Worm (Caenorhabditis elegans) whole organism, L4/young adult: ENCODE measurements around the gene ced-7.

Experiments
- W03F9.2 ChIP-seq: fragments of 150-350 bp; optimal IDR thresholded peaks from 2 replicates; lab custom pipeline; 2014; ENCODE audit warnings: missing biosample characterization, missing genetic modification characterization
- dao-5 ChIP-seq: sonication (generic microtip); optimal IDR thresholded peaks from 2 replicates; lab custom pipeline; 2016; ENCODE audit warnings: missing genotype, missing genetic modification characterization, moderate library complexity, missing compliant biosample characterization
- him-1 ChIP-seq: sonication (generic microtip); optimal IDR thresholded peaks from 2 replicates; lab custom pipeline; 2016; ENCODE audit warnings: missing genotype, missing genetic modification reagents, missing genetic modification characterization, missing compliant biosample characterization

ced-7 gene

DNA sequence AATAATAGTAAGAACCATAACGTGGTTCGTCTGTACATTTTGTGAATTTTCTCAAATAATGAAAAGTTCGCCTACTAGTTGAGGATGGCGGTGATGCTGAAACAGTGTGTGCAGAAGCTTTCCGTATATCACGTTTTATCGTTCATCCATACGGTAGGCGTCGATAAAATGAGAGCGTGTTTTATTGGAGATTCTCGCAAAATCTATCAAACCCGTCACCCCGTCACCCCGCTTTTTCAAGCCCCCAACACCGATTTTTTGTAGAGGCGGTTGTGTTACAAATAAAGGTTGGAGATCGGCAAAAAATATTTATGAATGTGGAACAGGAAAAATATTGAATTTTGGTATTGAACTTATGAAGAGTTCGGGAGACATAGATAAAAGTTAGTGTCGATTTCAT, 28.8 kb upstream of the ced-7 start, which contains the start of gene clec-161:
Gene clec-161, minus strand, starts transcription at position 101 of the 400 bp plus-strand sequence.
- TF ChIP-seq W03F9.2 (tag; lab: Kevin White, UChicago): no peak
- TF ChIP-seq him-1 (tag; lab: Kevin White, UChicago): no peak
- TF ChIP-seq dao-5 (tag; lab: Kevin White, UChicago): no peak

DNA sequence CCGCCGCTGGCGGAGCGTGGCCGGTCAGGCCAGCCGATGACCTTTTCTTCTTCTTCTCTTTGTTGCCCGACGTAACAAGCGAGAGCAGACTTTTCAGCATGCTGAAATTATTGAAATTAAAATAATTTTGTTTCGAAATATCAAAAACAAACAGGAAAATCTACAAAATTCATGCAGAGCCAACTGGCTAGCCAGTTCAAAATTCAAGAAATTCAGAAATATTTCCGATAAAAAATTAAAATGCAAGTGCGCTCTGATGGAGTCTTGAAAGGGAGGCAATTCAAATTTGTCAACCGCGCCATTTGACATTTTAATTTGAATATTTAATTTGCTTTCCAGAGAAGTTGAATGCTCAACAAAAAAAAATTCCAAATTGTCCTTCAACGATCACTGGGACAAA, 20.8 kb upstream of the ced-7 start, which contains the start of gene F58A4.2:
Gene F58A4.2, minus strand, starts transcription at position 101 of the 400 bp plus-strand sequence.
- no peak for TF ChIP-seq dao-5 (tag; lab: Kevin White, UChicago)
- TF ChIP-seq him-1 (tag; lab: Kevin White, UChicago): no peak

DNA sequence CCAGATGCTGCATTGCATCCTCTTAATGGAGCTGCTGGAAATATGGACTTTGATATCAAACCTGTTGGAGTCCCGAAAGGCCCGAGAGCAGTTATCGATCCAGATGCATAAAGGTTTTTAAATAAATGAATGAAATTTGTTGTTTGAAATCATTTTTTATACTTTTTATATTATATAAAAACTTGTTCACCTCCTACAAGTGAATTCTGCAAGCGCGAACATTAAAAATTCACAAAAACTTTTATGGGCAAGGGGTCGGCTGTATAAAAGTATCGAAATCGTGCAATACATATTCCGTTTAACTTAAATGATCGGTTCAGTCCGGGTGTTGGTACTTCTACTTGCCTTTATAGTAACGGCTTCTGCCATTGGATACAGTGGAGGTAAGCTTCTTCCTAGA, 18.3 kb upstream of the ced-7 start, which contains the start of gene F58A4.1:
Gene F58A4.1, plus strand, starts transcription at position 301 of the 400 bp plus-strand sequence.
- TF ChIP-seq W03F9.2 (tag; lab: Kevin White, UChicago): no peak
- TF ChIP-seq dao-5 (tag; lab: Kevin White, UChicago): no peak
- TF ChIP-seq him-1 (tag; lab: Kevin White, UChicago): no peak

DNA sequence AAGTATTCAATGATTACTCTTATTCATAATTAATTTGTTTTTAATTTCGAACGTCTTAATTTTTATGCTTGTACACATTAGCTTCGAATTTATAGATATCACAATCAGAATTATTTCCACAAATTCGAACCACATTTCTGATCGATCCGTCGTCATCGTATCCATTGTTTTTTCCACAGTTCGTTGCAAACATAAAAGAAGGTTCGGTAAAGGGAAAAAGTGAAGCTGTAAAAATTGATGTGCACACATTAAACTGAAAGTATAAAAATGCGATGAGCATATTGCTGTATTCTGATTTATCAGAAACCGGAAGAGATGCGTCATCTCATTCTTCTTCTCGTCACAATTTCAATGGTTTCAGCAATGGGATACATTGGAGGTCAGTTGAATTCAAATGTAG, 17.2 kb upstream of the ced-7 start, which contains the start of gene C48B4.12:
Gene C48B4.12, plus strand, starts transcription at position 301 of the 400 bp plus-strand sequence.
- TF ChIP-seq dao-5 (tag; lab: Kevin White, UChicago): no peak
- TF ChIP-seq him-1 (tag; lab: Kevin White, UChicago): no peak
- no peak for TF ChIP-seq W03F9.2 (tag; lab: Kevin White, UChicago)

DNA sequence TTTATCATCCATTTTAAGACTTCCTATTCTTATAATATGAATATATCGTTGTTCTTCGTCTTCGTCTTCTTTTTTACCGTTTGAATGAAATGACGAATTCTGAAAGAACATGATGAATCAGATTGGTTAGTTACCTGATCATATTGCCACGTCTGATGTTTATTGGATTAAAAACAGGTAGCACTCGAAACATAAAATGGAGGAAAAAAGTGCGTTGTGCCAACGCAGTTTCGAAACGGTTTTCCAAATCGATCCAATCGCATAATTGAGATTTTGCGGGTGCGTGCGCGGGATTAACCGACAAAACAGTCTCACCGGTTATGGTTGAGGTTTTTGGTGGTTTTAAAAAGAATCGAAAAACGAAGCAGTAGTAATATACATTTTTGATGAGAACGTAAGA, 15.7 kb upstream of the ced-7 start, which contains the start of gene rom-2:
Gene rom-2, minus strand, starts transcription at position 101 of the 400 bp plus-strand sequence.
- no peak for TF ChIP-seq dao-5 (tag; lab: Kevin White, UChicago)
- TF ChIP-seq him-1 (tag; lab: Kevin White, UChicago): no peak
- TF ChIP-seq W03F9.2 (tag; lab: Kevin White, UChicago): no peak

DNA sequence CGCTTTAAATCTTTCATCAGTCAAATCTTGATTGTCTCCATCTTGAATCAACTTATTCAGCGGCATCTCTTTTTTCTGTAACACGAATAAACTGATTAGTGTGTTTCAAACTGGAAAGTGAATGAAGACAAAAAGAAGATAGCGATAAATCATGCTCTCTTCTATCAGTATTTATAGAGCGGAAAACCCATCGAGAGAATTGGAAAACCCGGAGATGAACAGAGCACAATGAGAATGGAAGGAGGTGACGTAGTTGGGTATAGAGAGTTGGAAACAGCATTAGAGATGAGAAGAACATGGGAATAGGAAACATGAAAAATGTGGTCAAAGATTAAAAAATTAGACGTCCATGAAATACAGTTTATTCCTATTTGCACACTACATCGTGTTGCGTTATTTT, 12.2 kb upstream of the ced-7 start, which contains the start of gene acox-1.5:
Gene acox-1.5, minus strand, starts transcription at position 75 of the 400 bp plus-strand sequence.
- no peak for TF ChIP-seq him-1 (tag; lab: Kevin White, UChicago)
- no peak for TF ChIP-seq dao-5 (tag; lab: Kevin White, UChicago)
- TF ChIP-seq W03F9.2 (tag; lab: Kevin White, UChicago): no peak

DNA sequence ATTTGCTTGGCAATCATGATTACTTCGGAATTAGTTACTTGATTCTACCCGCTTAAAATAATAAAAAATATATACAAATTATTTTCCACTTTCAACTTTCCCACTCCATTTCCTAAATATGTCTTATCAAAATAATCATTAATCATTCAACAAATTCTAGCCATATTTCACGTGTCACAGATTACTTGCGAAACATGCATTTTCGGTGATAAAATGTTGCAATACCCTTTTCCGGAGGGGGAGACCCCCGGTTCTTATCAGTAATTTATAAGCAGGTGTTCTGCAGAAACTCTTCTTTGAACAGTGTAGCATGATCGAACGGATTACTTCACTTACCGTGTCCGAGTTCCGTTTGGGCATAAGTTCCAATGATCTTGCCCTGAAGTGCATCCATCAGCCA, 10.3 kb upstream of the ced-7 start:
- no peak for TF ChIP-seq him-1 (tag; lab: Kevin White, UChicago)
- TF ChIP-seq W03F9.2 (tag; lab: Kevin White, UChicago): no peak
- TF ChIP-seq dao-5 (tag; lab: Kevin White, UChicago): no peak

DNA sequence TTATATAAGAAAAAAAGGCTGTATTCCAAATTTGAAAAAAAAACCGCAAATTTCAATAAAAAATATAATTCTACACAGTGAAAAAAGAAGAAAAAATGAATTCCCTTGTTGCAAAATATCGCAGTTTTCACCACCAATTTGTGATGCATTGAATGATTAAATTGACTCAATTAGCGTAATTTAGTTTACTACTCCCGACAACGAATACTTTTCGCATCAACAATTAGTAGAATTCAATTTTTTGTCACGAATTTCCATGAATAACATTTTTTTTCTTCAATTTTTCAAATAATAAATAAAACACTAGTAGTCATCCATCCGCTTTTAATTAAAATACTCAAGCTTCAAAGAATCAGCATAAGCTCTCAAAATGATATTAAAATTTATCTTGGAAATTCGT, 5.4 kb upstream of the ced-7 start:
- TF ChIP-seq him-1 (tag; lab: Kevin White, UChicago): no peak
- TF ChIP-seq W03F9.2 (tag; lab: Kevin White, UChicago): no peak
- TF ChIP-seq dao-5 (tag; lab: Kevin White, UChicago): no peak

DNA sequence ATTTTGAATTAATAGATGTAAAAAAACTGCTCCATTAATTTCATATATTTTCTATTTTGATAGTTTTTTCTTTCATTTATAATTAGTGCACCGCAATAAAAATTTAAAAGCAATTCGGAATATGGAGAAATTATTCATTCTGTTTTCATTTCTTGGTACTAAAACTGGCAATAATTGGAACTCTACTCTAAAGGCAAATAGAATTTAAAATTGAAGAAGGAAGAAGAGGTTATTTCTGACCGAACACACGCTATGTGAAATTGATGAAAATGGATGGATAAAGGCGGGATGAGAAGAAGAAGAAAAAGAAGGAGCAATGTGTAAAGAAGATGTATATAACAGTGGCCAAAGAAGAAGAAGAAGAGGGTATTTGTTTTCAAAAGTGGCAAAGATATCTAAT, 3.3 kb upstream of the ced-7 start:
- TF ChIP-seq W03F9.2 (tag; lab: Kevin White, UChicago) (no peak), him-1 (tag; lab: Kevin White, UChicago) (no peak), dao-5 (tag; lab: Kevin White, UChicago) (no peak)

DNA sequence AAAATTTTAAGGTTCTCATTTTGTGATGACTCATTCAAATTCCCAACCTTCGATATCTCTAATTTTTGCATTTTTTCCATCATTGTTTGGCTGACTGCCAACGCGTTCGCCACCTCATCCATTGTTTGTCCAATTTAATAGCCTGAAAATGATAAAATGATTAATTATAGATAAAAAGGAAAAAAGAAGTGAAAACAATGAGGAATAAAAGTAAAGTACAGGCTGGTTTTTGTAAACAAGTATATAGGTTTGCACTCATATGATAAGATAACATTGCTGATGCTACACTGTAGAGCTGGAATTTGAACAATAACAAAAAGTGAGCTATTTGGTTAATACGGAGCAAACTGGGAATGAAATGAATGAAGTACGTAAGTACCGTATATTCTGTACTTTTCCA, 2.4 kb upstream of the ced-7 start, which contains the start of gene C48B4.3:
Gene C48B4.3, minus strand, starts transcription at position 149 of the 400 bp plus-strand sequence.
- TF ChIP-seq him-1 (tag; lab: Kevin White, UChicago) (no peak), W03F9.2 (tag; lab: Kevin White, UChicago) (no peak), dao-5 (tag; lab: Kevin White, UChicago) (no peak)

DNA sequence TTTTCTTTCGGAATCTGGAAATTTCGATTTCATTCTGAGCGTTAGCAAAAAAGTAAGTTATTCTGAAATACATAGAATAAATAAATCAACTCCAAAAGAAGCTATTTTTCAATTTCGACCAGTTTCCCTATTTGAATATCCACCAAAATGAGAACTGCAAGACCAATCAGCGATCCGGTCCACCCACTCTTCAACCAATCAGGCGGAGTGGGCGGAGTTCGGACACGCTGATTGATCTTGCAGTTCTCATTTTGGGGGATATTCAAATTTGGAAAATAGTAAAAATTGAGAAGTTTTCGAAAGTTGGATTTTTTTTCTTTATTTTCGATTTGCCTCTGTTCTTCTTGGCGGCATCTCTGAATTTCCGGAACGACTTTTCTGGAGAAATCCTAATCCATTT, 9.0 kb downstream of the ced-7 start:
- TF ChIP-seq W03F9.2 (tag; lab: Kevin White, UChicago): no peak
- TF ChIP-seq dao-5 (tag; lab: Kevin White, UChicago): no peak
- no peak for TF ChIP-seq him-1 (tag; lab: Kevin White, UChicago)

DNA sequence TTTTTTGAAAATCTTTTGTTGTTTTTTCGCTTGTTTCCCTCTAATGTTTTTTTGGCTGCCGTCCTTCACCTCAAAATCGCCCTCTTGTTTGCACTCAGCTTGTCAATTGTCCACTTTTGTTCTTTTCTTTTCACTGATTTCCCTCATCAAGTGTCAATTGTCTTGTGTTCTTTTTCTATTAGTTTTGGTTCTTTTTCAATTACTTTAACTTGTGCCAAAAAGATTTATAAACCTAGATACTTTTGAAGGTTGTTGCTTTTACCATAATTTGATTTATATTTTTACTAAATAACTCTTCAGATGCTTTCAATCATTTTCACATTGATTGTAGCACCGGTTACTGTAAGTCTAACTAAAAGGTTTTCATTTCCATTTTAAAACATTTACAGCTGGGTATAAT, 11.4 kb downstream of the ced-7 start, which contains the start of gene C48B4.13:
Gene C48B4.13, plus strand, starts transcription at position 301 of the 400 bp plus-strand sequence.
- no peak for TF ChIP-seq dao-5 (tag; lab: Kevin White, UChicago)
- no peak for TF ChIP-seq W03F9.2 (tag; lab: Kevin White, UChicago)
- no peak for TF ChIP-seq him-1 (tag; lab: Kevin White, UChicago)

DNA sequence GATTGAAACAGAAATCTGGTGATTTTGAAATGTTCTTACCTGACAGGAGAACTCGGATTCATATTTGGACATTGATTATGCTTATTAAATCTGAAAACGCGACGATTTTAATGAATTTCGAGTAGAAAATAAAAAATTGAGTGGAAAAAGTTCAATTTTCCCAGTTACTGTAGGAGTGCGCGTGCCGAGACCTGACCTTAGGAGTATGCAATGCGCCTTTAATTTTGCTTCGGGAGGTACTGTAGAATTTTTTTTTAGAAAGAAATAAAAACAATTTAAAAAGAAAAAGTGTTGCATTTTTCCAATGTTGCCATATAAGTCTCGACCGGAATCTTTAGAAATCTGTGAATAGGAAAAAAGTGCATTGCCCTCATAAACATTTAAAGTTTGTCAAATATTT, 13.9 kb downstream of the ced-7 start, which contains the start of gene C48B4.11:
Gene C48B4.11, minus strand, starts transcription at position 143 of the 400 bp plus-strand sequence.
- no peak for TF ChIP-seq W03F9.2 (tag; lab: Kevin White, UChicago)
- no peak for TF ChIP-seq dao-5 (tag; lab: Kevin White, UChicago)
- TF ChIP-seq him-1 (tag; lab: Kevin White, UChicago): no peak

DNA sequence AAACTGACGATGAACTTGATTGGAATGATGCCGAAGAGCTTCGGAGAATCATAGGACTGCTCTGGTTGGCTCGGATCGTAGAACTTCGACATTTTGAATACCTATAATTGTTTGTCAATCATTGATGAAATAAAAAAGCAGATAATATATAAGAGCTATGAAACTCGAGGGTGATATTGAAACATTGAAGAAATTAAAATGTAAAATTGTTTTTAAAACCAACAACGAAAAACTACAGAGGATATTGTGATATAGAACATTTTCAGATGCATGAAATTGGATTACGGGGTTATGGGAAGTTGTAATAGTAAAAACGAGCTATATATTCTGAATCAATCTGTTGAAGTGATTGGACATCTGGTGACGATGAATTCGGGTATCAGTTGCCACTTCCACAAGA, 15.5 kb downstream of the ced-7 start, which contains the start of gene C48B4.10:
Gene C48B4.10, minus strand, starts transcription at position 101 of the 400 bp plus-strand sequence.
- TF ChIP-seq him-1 (tag; lab: Kevin White, UChicago) (no peak), W03F9.2 (tag; lab: Kevin White, UChicago) (no peak), dao-5 (tag; lab: Kevin White, UChicago) (no peak)
